Worm (Caenorhabditis elegans): Measurements from ENCODE around the gene F23F1.4.

The F23F1.4 gene

DNA sequence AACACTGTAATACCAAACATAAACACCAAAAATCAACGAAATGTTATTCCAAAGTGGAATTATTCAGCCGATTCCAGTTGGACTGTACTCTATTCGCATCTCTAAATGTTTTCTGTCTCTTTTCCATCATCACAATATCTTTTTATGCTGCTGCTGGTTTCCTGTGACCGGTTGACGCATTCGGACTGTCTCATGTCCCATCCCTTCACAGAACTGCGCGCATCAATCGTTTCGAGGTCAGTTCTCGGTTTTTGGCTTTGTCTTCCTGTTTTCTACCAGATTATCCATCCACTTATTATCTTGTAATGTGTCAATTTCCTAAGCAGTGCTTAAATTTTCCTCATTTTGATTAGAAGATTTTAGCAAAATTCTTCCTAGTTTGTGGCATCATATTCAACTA is 31.8 kb upstream of the F23F1.4 start:
- TF ChIP-seq ZK546.5 (tag; optimal IDR thresholded peaks at IDR 0.05) (no peak), fos-1 (tag; optimal IDR thresholded peaks at IDR 0.05) (peak; percentile 46), ztf-11 (tag; optimal IDR thresholded peaks at IDR 0.05) (no peak), unc-55 (GFP tag; optimal IDR thresholded peaks at IDR 0.05) (no peak), lsy-2 (tag; optimal IDR thresholded peaks at IDR 0.05) (no peak), crh-2 (tag; optimal IDR thresholded peaks at IDR 0.05) (no peak), unc-39 (tag; optimal IDR thresholded peaks at IDR 0.05) (no peak), mdl-1 (tag; optimal IDR thresholded peaks at IDR 0.05) (no peak), nhr-25 (tag; optimal IDR thresholded peaks at IDR 0.05) (peak; percentile 61), nhr-237 (tag; optimal IDR thresholded peaks at IDR 0.05) (no peak), nhr-129 (tag; optimal IDR thresholded peaks at IDR 0.05) (peak; percentile 11), nhr-21 (tag; optimal IDR thresholded peaks at IDR 0.05) (peak; percentile 29)

DNA sequence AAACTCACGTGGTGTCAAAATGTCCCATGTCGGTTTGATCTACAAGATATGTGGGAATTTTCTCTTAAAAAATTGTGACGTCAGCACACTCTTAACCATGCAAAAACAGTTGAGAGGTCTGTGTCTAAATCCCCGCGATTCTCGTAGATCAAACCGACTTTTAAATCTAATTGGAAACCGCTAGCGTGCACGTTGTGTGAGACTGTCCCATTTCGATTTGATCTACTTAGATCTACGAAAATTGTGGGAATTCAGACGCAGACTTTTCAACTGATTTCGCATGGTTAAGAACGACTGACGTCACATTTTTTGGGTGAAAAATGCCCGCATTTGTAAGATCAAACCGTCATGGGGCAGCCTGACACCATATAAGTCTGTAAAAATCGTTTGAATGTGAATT is 29.6 kb upstream of the F23F1.4 start:
- TF ChIP-seq mbf-1 (tag; optimal IDR thresholded peaks at IDR 0.05) (no peak), lin-39 (tag; optimal IDR thresholded peaks at IDR 0.05) (no peak), mab-5 (tag; optimal IDR thresholded peaks at IDR 0.05) (no peak), mdl-1 (tag; optimal IDR thresholded peaks at IDR 0.05) (no peak), blmp-1 (tag; optimal IDR thresholded peaks at IDR 0.05; ENCODE audit: insufficient read depth) (no peak), crh-2 (tag; optimal IDR thresholded peaks at IDR 0.05) (no peak)

DNA sequence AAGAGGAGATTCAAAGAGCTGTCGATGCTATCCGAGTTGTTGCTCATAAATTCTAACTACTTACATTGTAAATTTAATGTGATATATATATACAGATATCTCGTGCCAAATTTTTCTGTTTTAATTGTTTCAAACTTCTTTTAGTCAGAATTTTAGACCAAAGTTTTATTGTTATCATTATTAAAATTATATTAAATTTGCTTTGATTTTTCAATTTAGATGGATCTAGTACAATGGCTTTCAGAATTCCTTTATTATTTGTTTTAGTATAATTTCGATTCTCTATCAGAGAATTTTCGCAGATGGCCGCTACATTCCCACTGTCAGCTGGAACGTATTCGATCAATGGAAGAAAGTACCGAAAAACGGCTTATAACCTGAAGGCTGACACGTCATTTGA is 29.1 kb upstream of the F23F1.4 start, which contains the start of gene ascc-1:
ascc-1 (plus strand) TSS at position 301 of the 400 bp plus-strand sequence.
- TF ChIP-seq mbf-1 (tag; optimal IDR thresholded peaks at IDR 0.05) (no peak), ZK546.5 (tag; optimal IDR thresholded peaks at IDR 0.05) (no peak), ceh-82 (tag; optimal IDR thresholded peaks at IDR 0.05) (no peak), unc-39 (tag; optimal IDR thresholded peaks at IDR 0.05) (no peak), ztf-4 (tag; optimal IDR thresholded peaks at IDR 0.05) (no peak), fos-1 (tag; optimal IDR thresholded peaks at IDR 0.05) (no peak), mdl-1 (tag; optimal IDR thresholded peaks at IDR 0.05) (no peak), ama-1 (optimal IDR thresholded peaks at IDR 0.05) (no peak), gmeb-1 (tag; optimal IDR thresholded peaks at IDR 0.05) (no peak), crh-2 (tag; optimal IDR thresholded peaks at IDR 0.05) (no peak), egl-27 (tag; optimal IDR thresholded peaks at IDR 0.05) (no peak), snpc-4 (tag; optimal IDR thresholded peaks at IDR 0.05) (no peak), alr-1 (tag; optimal IDR thresholded peaks at IDR 0.05) (no peak), nhr-10 (tag; optimal IDR thresholded peaks at IDR 0.05) (no peak)

DNA sequence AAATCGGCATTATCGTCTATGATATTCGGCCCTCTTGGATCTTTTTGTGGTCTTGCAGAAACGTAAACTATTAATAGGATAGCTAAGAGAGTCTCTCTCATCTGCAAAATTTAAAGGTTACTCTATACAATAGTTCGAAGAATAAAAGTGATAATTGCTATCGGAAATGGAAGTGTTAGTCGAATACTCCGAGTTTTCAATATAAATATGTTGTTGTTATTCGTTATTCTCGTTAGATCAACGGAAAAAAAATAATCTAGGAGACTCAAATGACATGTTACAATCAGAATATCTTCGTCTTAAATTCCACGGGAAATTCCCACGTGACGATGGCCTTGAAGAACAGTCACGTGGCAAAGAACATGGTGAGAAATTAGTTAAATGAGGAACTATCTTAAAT is 27.0 kb upstream of the F23F1.4 start, which contains the start of gene tre-5:
tre-5 (minus strand) TSS at position 101 of the 400 bp plus-strand sequence.
- TF ChIP-seq Y55F3AM.14 (GFP tag; optimal IDR thresholded peaks at IDR 0.05) (no peak), mab-5 (tag; optimal IDR thresholded peaks at IDR 0.05) (no peak), nhr-6 (tag; optimal IDR thresholded peaks at IDR 0.05) (no peak), lin-39 (tag; optimal IDR thresholded peaks at IDR 0.05) (no peak), nhr-237 (tag; optimal IDR thresholded peaks at IDR 0.05) (no peak), ceh-16 (tag; optimal IDR thresholded peaks at IDR 0.05) (no peak), unc-62 (GFP tag; optimal IDR thresholded peaks at IDR 0.05) (no peak)

DNA sequence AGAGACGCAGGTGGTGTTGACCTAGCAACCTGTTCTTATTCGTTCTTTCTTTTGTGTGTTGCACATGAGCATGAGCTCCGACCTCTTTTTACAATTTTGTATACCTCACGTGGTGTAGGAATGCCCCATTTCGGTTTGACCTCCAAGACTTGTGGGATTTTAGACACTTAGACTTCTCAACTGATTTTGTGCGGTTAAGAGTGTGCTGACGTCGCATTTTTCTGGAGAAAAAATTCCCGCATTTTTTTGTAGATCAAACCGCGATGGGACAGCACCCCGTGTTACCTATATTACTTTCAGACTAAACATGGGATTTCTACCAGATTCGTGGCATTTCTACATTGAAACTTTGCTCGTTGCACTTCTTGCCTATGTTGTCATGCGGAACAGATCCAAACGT is 23.1 kb upstream of the F23F1.4 start, which contains the start of gene sptl-1:
sptl-1 (plus strand) TSS at position 301 of the 400 bp plus-strand sequence.
- TF ChIP-seq lin-11 (tag; optimal IDR thresholded peaks at IDR 0.05) (no peak), sma-3 (GFP tag; optimal IDR thresholded peaks at IDR 0.05) (no peak), nhr-6 (tag; optimal IDR thresholded peaks at IDR 0.05) (no peak), sma-9 (GFP tag; optimal IDR thresholded peaks at IDR 0.05) (no peak), sma-9 (tag; optimal IDR thresholded peaks at IDR 0.05) (no peak), gmeb-1 (tag; optimal IDR thresholded peaks at IDR 0.05) (no peak), alr-1 (tag; optimal IDR thresholded peaks at IDR 0.05) (no peak), blmp-1 (tag; optimal IDR thresholded peaks at IDR 0.05; ENCODE audit: insufficient read depth) (no peak), nhr-12 (tag; optimal IDR thresholded peaks at IDR 0.05) (no peak), unc-55 (GFP tag; optimal IDR thresholded peaks at IDR 0.05) (no peak), mab-5 (tag; optimal IDR thresholded peaks at IDR 0.05) (no peak)

DNA sequence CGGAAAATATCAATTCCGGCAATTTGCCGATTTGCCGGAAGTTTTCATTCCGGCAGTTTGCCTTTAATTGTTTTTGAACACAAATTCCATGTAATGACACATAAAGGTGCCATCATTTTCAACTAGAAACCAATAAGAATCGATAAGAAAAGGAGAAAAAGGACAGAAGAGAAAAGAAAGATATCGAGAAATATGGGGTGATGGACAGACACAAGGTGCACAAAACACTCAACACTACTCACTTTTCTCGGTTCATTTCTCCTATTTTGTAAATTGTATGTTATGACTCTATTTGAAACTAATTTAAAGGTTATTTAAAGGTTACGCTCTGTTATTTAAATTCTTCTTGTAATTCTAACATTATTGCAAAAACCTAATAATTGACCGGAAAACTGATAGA is 22.6 kb upstream of the F23F1.4 start:
- TF ChIP-seq crh-2 (tag; optimal IDR thresholded peaks at IDR 0.05), result peak; percentile 11
- TF ChIP-seq C34F6.9 (tag; optimal IDR thresholded peaks at IDR 0.05), result no peak
- TF ChIP-seq lin-13 (GFP tag; optimal IDR thresholded peaks at IDR 0.05), result peak; percentile 10
- TF ChIP-seq fos-1 (tag; optimal IDR thresholded peaks at IDR 0.05), result peak; percentile 74

Measured in whole organism, L2 larva.